Worm (Caenorhabditis elegans) whole organism, L1 larva: ENCODE results near the gene T21D12.14.

Experiments
- C16A3.4 ChIP-seq: fragments of 150-350 bp; optimal IDR thresholded peaks from 2 replicates; lab custom pipeline; 2014; ENCODE audit warnings: missing biosample characterization, missing genetic modification characterization
- Y116A8C.19 ChIP-seq: sonication (generic microtip); optimal IDR thresholded peaks from 2 replicates; lab custom pipeline; 2016; ENCODE audit warnings: missing compliant biosample characterization, missing genetic modification characterization, borderline replicate concordance
- aha-1 ChIP-seq: fragments of 150-350 bp; optimal IDR thresholded peaks from 2 replicates; lab custom pipeline; 2014; ENCODE audit warnings: missing biosample characterization, missing genetic modification characterization
- ama-1 ChIP-seq: fragments of 150-350 bp; optimal IDR thresholded peaks from 2 replicates; lab custom pipeline; 2014
- blmp-1 ChIP-seq: fragments of 150-350 bp; optimal IDR thresholded peaks from 2 replicates; lab custom pipeline; 2014; ENCODE audit warnings: missing biosample characterization, missing genetic modification characterization
- ceh-63 ChIP-seq: fragments of 200-800 bp; sonication (Bioruptor generic); optimal IDR thresholded peaks from 2 replicates; lab custom pipeline; 2018; ENCODE audit warnings: mild to moderate bottlenecking, missing genetic modification characterization, missing compliant biosample characterization
- ceh-8 ChIP-seq: fragments of 200-800 bp; sonication (Bioruptor generic); optimal IDR thresholded peaks from 2 replicates; lab custom pipeline; 2018; ENCODE audit warnings: mild to moderate bottlenecking, missing genetic modification characterization, moderate library complexity, missing compliant biosample characterization
- ceh-88 ChIP-seq: fragments of 200-800 bp; sonication (Bioruptor generic); IDR thresholded peaks from 2 replicates; pipeline ENCODE4 v1.3.6; 2022; ENCODE audit warnings: missing genetic modification characterization, missing compliant biosample characterization
- dsc-1 ChIP-seq: sonication (generic microtip); optimal IDR thresholded peaks from 2 replicates; lab custom pipeline; 2016; ENCODE audit warnings: mild to moderate bottlenecking, missing genetic modification characterization, missing compliant biosample characterization
- efl-1 ChIP-seq, 4 experiments: fragments of 150-350 bp; optimal IDR thresholded peaks in 3 of 4; peaks in 1 of 4; 1 replicate in 1 of 4; 2 replicates in 3 of 4; lab custom pipeline; 2014; ENCODE audit warnings: missing biosample characterization in 2 of 4, missing genetic modification characterization in 2 of 4, missing genetic modification reagents in 2 of 4
- egl-27 ChIP-seq, 2 experiments: fragments of 150-350 bp in 1 of 2; sonication (generic microtip); optimal IDR thresholded peaks; 3 replicates each; lab custom pipeline; 2017 to 2018; ENCODE audit warnings: missing biosample characterization in 2 of 2, missing genetic modification characterization in 2 of 2, missing genetic modification reagents in 2 of 2
- elt-2 ChIP-seq: sonication (generic microtip); optimal IDR thresholded peaks from 2 replicates; lab custom pipeline; 2016; ENCODE audit warnings: missing genetic modification characterization, mild to moderate bottlenecking, inconsistent platforms, missing compliant biosample characterization, missing genetic modification reagents
- elt-3 ChIP-seq, 6 experiments: fragments of 150-350 bp in 1 of 6; sonication (generic microtip); optimal IDR thresholded peaks; 2 replicates each; lab custom pipeline; 2017 to 2018; ENCODE audit warnings: missing biosample characterization in 6 of 6, missing genetic modification characterization in 6 of 6, inconsistent platforms in 1 of 6
- ets-5 ChIP-seq: fragments of 200-800 bp; sonication (Bioruptor generic); IDR thresholded peaks from 2 replicates; pipeline ENCODE4 v1.3.6; 2022; ENCODE audit warnings: missing genetic modification characterization, missing compliant biosample characterization
- fkh-10 ChIP-seq: sonication (generic microtip); optimal IDR thresholded peaks from 2 replicates; lab custom pipeline; 2017; ENCODE audit warnings: missing biosample characterization, missing genetic modification reagents, missing genetic modification characterization
- fkh-4 ChIP-seq: sonication (generic microtip); optimal IDR thresholded peaks from 2 replicates; lab custom pipeline; 2016; ENCODE audit warnings: missing compliant biosample characterization, missing genetic modification characterization, borderline replicate concordance
- irx-1 ChIP-seq: sonication (generic microtip); optimal IDR thresholded peaks from 2 replicates; lab custom pipeline; 2016; ENCODE audit warnings: missing genetic modification characterization, missing compliant biosample characterization
- jun-1 ChIP-seq: fragments of 150-350 bp; optimal IDR thresholded peaks from 2 replicates; lab custom pipeline; 2014; ENCODE audit warnings: missing biosample characterization, missing genetic modification reagents, missing genetic modification characterization
- lin-15B ChIP-seq: fragments of 150-350 bp; sonication (generic microtip); optimal IDR thresholded peaks from 3 replicates; lab custom pipeline; 2014; ENCODE audit warnings: missing biosample characterization, missing genetic modification characterization
- lin-35 ChIP-seq, 2 experiments: fragments of 150-350 bp; optimal IDR thresholded peaks; 2 replicates each; lab custom pipeline; 2014; ENCODE audit warnings: missing biosample characterization in 2 of 2, missing genetic modification characterization in 2 of 2, missing genetic modification reagents in 2 of 2
- lsy-2 ChIP-seq, 2 experiments: fragments of 150-350 bp; optimal IDR thresholded peaks; 2 replicates each; lab custom pipeline; 2014; ENCODE audit warnings: missing biosample characterization in 2 of 2, missing genetic modification characterization in 2 of 2
- mdl-1 ChIP-seq, 2 experiments: fragments of 150-350 bp; optimal IDR thresholded peaks; 2 replicates each; lab custom pipeline; 2014 to 2017; ENCODE audit warnings: missing biosample characterization in 2 of 2, missing genetic modification characterization in 2 of 2, inconsistent platforms in 1 of 2
- nhr-12 ChIP-seq: sonication (generic microtip); optimal IDR thresholded peaks from 2 replicates; lab custom pipeline; 2017; ENCODE audit warnings: missing biosample characterization, missing genetic modification characterization
- nhr-19 ChIP-seq: fragments of 200-800 bp; sonication (Bioruptor generic); conservative IDR thresholded peaks from 2 replicates; pipeline ENCODE4 v1.3.6; 2022; ENCODE audit warnings: missing genetic modification characterization, missing compliant biosample characterization
- nhr-20 ChIP-seq: sonication (generic microtip); optimal IDR thresholded peaks from 2 replicates; lab custom pipeline; 2016; ENCODE audit warnings: mild to moderate bottlenecking, missing genetic modification characterization, missing compliant biosample characterization
- nhr-71 ChIP-seq: sonication (generic microtip); optimal IDR thresholded peaks from 2 replicates; lab custom pipeline; 2016; ENCODE audit warnings: mild to moderate bottlenecking, missing genetic modification characterization, moderate library complexity, missing compliant biosample characterization
- nhr-84 ChIP-seq: sonication (generic microtip); optimal IDR thresholded peaks from 2 replicates; lab custom pipeline; 2017; ENCODE audit warnings: missing biosample characterization, missing genetic modification characterization
- nhr-90 ChIP-seq: sonication (generic microtip); optimal IDR thresholded peaks from 2 replicates; lab custom pipeline; 2016; ENCODE audit warnings: mild to moderate bottlenecking, missing genetic modification characterization, missing compliant biosample characterization; ENCODE audit not compliant: poor library complexity
- pag-3 ChIP-seq: sonication (generic microtip); optimal IDR thresholded peaks from 2 replicates; lab custom pipeline; 2017; ENCODE audit warnings: missing genetic modification characterization, mild to moderate bottlenecking, missing compliant biosample characterization, antibody characterized with exemption, borderline replicate concordance; ENCODE audit not compliant: insufficient read depth
- pax-3 ChIP-seq: fragments of 200-800 bp; sonication (Bioruptor generic); optimal IDR thresholded peaks from 2 replicates; lab custom pipeline; 2018; ENCODE audit warnings: mild to moderate bottlenecking, missing genetic modification characterization, moderate library complexity, missing compliant biosample characterization
- rnt-1 ChIP-seq: sonication (generic microtip); optimal IDR thresholded peaks from 2 replicates; lab custom pipeline; 2016; ENCODE audit warnings: mild to moderate bottlenecking, missing genetic modification characterization, moderate library complexity, missing compliant biosample characterization
- skn-1 ChIP-seq: fragments of 150-350 bp; optimal IDR thresholded peaks from 2 replicates; lab custom pipeline; 2014; ENCODE audit warnings: missing biosample characterization, missing genetic modification characterization
- snu-23 ChIP-seq: sonication (generic microtip); optimal IDR thresholded peaks from 2 replicates; lab custom pipeline; 2016; ENCODE audit warnings: missing genetic modification characterization, missing compliant biosample characterization
- sup-37 ChIP-seq: fragments of 200-800 bp; sonication (Bioruptor generic); optimal IDR thresholded peaks from 2 replicates; lab custom pipeline; 2018; ENCODE audit warnings: mild to moderate bottlenecking, missing genetic modification characterization, missing compliant biosample characterization
- swsn-7 ChIP-seq: sonication (generic microtip); optimal IDR thresholded peaks from 2 replicates; lab custom pipeline; 2016; ENCODE audit warnings: missing genetic modification characterization, missing compliant biosample characterization
- tbx-2 ChIP-seq: sonication (generic microtip); optimal IDR thresholded peaks from 2 replicates; lab custom pipeline; 2016; ENCODE audit warnings: missing genetic modification characterization, missing compliant biosample characterization
- tlp-1 ChIP-seq: fragments of 150-350 bp; optimal IDR thresholded peaks from 2 replicates; lab custom pipeline; 2014; ENCODE audit warnings: missing biosample characterization, missing genetic modification characterization
- unc-30 ChIP-seq: sonication (generic microtip); optimal IDR thresholded peaks from 2 replicates; lab custom pipeline; 2017; ENCODE audit warnings: missing biosample characterization, missing genetic modification characterization
- xbp-1 ChIP-seq: sonication (generic microtip); optimal IDR thresholded peaks from 2 replicates; lab custom pipeline; 2016; ENCODE audit warnings: missing genetic modification characterization, missing compliant biosample characterization
- zag-1 ChIP-seq: fragments of 150-350 bp; optimal IDR thresholded peaks from 2 replicates; lab custom pipeline; 2014; ENCODE audit warnings: missing biosample characterization, missing genetic modification characterization
- zip-4 ChIP-seq: fragments of 200-800 bp; sonication (Bioruptor generic); optimal IDR thresholded peaks from 2 replicates; lab custom pipeline; 2018; ENCODE audit warnings: mild to moderate bottlenecking, missing genetic modification characterization, moderate library complexity, missing compliant biosample characterization
- ztf-4 ChIP-seq: fragments of 150-350 bp; optimal IDR thresholded peaks from 2 replicates; lab custom pipeline; 2014; ENCODE audit warnings: missing biosample characterization, missing genetic modification characterization

Gene T21D12.14

DNA sequence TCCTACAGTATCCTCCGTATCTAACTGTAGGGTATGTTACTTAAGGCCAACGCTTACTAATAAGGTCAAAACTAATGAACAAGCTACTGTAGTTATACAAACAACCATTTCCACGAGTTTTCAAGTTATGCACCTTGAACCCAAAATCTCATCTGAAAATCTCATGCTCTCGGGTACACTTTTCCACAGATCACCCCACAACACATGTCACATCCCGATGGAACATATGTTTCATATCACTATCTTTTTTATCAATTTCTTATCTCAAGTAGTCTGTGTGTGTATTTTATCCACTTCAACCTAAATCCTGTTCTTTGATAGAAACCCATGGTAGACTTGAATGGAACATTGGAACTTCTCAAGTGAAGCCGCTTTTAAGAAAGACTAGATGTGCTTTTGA lies 12.4 kb upstream of the T21D12.14 start:
- TF ChIP-seq blmp-1 (tag; lab: Kevin White, UChicago) (no peak), aha-1 (no peak), unc-30 (tag; lab: Kevin White, UChicago) (no peak), dsc-1 (no peak), rnt-1 (tag; lab: Kevin White, UChicago) (no peak), lin-15B (tag; lab: Kevin White, UChicago) (no peak), ceh-63 (GFP tag; lab: Kevin White, UChicago) (no peak), swsn-7 (tag; lab: Kevin White, UChicago) (no peak), lsy-2 (tag; optimal IDR thresholded peaks at IDR 0.05; lab: Kevin White, UChicago) (no peak), nhr-71 (tag; lab: Kevin White, UChicago) (no peak), tbx-2 (tag; lab: Kevin White, UChicago) (no peak), pax-3 (no peak), xbp-1 (tag; lab: Kevin White, UChicago) (no peak)
- TF ChIP-seq, all 84 proteins: peak for 0

DNA sequence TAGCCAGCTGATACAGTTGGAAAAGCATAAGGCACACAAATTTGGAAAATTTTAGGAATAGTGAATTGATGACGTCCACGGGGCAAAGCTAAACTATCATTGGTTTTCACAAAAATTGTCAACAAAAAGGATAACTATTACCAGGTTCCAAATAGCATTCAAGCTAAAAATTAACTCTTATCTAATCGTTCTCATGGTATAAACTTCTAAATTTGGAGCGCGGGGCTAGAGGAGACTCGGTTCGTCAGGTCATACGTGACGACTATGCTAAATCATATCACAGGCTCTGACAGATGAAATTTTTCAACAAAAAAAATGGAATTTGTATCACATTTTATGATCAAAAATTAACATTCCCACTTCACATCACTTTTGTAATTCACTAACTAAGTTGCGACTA lies 11.3 kb upstream of the T21D12.14 start:
- TF ChIP-seq xbp-1 (tag; lab: Kevin White, UChicago): no peak
- TF ChIP-seq ceh-88 (GFP tag; lab: Robert Waterston, UW): no peak
- no peak for TF ChIP-seq ztf-4 (tag; lab: Kevin White, UChicago)
- TF ChIP-seq sup-37 (GFP tag; lab: Kevin White, UChicago): no peak
- no peak for TF ChIP-seq jun-1 (tag; lab: Kevin White, UChicago)
- no peak for TF ChIP-seq efl-1 (optimal IDR thresholded peaks at IDR 0.05; lab: Kevin White, UChicago)
- peak in 1 of 2 experiments; percentile 91 for TF ChIP-seq efl-1 (GFP tag; optimal IDR thresholded peaks at IDR 0.05 in 1 of 2; lab: Kevin White, UChicago)
- no peak for TF ChIP-seq pag-3 (tag; lab: Kevin White, UChicago)
- TF ChIP-seq skn-1 (tag; lab: Kevin White, UChicago): no peak

DNA sequence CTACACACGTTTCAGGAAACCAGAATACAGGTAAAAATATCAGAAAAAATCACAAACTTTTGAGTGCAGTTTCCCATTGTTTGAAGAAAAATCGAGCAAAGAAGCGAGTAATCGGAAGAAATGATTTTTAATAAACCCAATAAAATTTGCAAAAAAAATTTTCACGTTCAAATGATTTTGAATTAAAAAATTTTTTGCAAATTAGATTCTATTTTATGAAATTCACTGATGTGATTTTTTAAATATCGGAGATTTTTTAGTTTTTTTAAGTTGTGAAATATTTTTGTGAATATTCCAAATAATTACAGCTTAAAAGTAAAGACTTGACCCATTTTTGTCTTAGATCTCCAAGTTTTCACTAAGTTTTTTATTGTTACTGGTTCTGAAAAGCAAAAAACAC lies 10.3 kb upstream of the T21D12.14 start, which contains the start of gene pnp-1:
pnp-1 (minus strand) TSS at position 101 of the 400 bp plus-strand sequence.
- TF ChIP-seq fkh-10 (GFP tag; lab: Kevin White, UChicago): no peak
- TF ChIP-seq irx-1: no peak
- no peak for TF ChIP-seq ets-5 (GFP tag; lab: Robert Waterston, UW)
- no peak for TF ChIP-seq snu-23 (GFP tag; lab: Kevin White, UChicago)
- TF ChIP-seq zag-1 (tag; lab: Kevin White, UChicago): no peak
- TF ChIP-seq zip-4 (GFP tag; lab: Kevin White, UChicago): no peak
- TF ChIP-seq tbx-2 (tag; lab: Kevin White, UChicago): no peak
- TF ChIP-seq egl-27 (tag; optimal IDR thresholded peaks at IDR 0.05; lab: Kevin White, UChicago): no peak

DNA sequence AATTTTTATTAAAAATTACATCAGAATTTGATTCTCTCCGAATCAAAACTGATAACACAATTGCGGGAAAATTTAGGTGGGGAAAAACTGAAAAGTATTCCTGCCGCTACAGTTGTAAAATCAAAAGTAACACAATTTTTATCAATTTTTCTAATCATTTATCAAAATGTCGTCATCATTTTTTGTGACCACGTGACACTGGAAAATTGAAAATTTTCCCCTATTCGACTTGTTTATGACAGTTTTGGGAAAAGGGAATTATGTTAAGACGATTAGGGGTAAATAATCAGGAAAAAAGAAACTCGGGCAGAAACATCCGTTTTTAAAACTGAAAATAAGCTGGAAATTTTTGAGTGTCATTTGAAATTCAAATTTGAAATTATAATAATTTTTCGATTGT lies 8.9 kb upstream of the T21D12.14 start:
- no peak for TF ChIP-seq mdl-1 (tag; optimal IDR thresholded peaks at IDR 0.05; lab: Kevin White, UChicago)
- no peak for TF ChIP-seq fkh-4 (tag; lab: Kevin White, UChicago)
- TF ChIP-seq lin-35 (GFP tag; optimal IDR thresholded peaks at IDR 0.05; lab: Kevin White, UChicago): peak in 1 of 2 experiments; percentile 35
- TF ChIP-seq efl-1 (optimal IDR thresholded peaks at IDR 0.05; lab: Kevin White, UChicago): no peak
- peak in 1 of 2 experiments; percentile 35 for TF ChIP-seq efl-1 (GFP tag; optimal IDR thresholded peaks at IDR 0.05 in 1 of 2; lab: Kevin White, UChicago)
- no peak for TF ChIP-seq nhr-12
- peak; percentile 11 for TF ChIP-seq nhr-20 (tag; lab: Kevin White, UChicago)
- no peak for TF ChIP-seq elt-3 (tag; optimal IDR thresholded peaks at IDR 0.05; lab: Kevin White, UChicago)
- TF ChIP-seq ceh-8 (GFP tag; lab: Kevin White, UChicago): no peak
- TF ChIP-seq ama-1: no peak
- TF ChIP-seq nhr-84 (tag; lab: Kevin White, UChicago): no peak
- TF ChIP-seq nhr-71 (tag; lab: Kevin White, UChicago): peak; percentile 41
- TF ChIP-seq tlp-1 (tag; lab: Kevin White, UChicago): peak; percentile 7
- no peak for TF ChIP-seq C16A3.4
- TF ChIP-seq Y116A8C.19: no peak
- no peak for TF ChIP-seq blmp-1 (tag; lab: Kevin White, UChicago)
- no peak for TF ChIP-seq nhr-19 (GFP tag; lab: Robert Waterston, UW)
- TF ChIP-seq elt-2 (tag; lab: Kevin White, UChicago): peak; percentile 94
- TF ChIP-seq snu-23 (GFP tag; lab: Kevin White, UChicago): peak; percentile 4
- peak; percentile 64 for TF ChIP-seq nhr-90 (tag; lab: Kevin White, UChicago)
